Fruit fly (Drosophila melanogaster) whole organism, prepupa: ENCODE results near the gene CG3909.
A peak's percentile ranks its signal among the peaks of the same experiment; 100 is the strongest.

Source experiments
- CG10631 ChIP-seq: fragments of 200-800 bp; sonication (Bioruptor generic); optimal IDR thresholded peaks from 2 replicates; lab custom pipeline; 2016; ENCODE audit warnings: missing biosample characterization, missing genetic modification characterization
- CG10669 ChIP-seq: fragments of 200-800 bp; sonication (Bioruptor generic); optimal IDR thresholded peaks from 3 replicates; lab custom pipeline; 2018; ENCODE audit warnings: missing biosample characterization, mild to moderate bottlenecking, missing genetic modification characterization, moderate library complexity
- CG11294 ChIP-seq: fragments of 200-800 bp; sonication (Bioruptor generic); IDR thresholded peaks from 2 replicates; pipeline ENCODE4 v1.3.6; 2022; ENCODE audit warnings: missing biosample characterization, missing genetic modification characterization
- CG11762 ChIP-seq: fragments of 200-800 bp; sonication (Bioruptor generic); optimal IDR thresholded peaks from 3 replicates; lab custom pipeline; 2016; ENCODE audit warnings: missing biosample characterization, missing genetic modification characterization; ENCODE audit not compliant: insufficient read depth
- CG11902 ChIP-seq: fragments of 200-800 bp; sonication (Bioruptor generic); optimal IDR thresholded peaks from 3 replicates; lab custom pipeline; 2016; ENCODE audit warnings: missing biosample characterization, missing genetic modification characterization
- CG1621 ChIP-seq: fragments of 200-800 bp; sonication (Bioruptor generic); optimal IDR thresholded peaks from 3 replicates; lab custom pipeline; 2018; ENCODE audit warnings: missing biosample characterization, mild to moderate bottlenecking, missing genetic modification characterization
- CG3032 ChIP-seq: fragments of 200-800 bp; optimal IDR thresholded peaks from 2 replicates; lab custom pipeline; 2019; ENCODE audit warnings: missing biosample characterization, mild to moderate bottlenecking, missing genetic modification characterization, moderate library complexity
- CG31627 ChIP-seq: fragments of 200-800 bp; sonication (Bioruptor generic); optimal IDR thresholded peaks from 3 replicates; lab custom pipeline; 2016; ENCODE audit warnings: missing biosample characterization, missing genetic modification characterization
- CG34406 ChIP-seq: fragments of 200-800 bp; sonication (Bioruptor generic); optimal IDR thresholded peaks from 3 replicates; lab custom pipeline; 2016; ENCODE audit warnings: missing biosample characterization, missing genetic modification characterization
- CG3919 ChIP-seq: fragments of 200-800 bp; sonication (Bioruptor generic); optimal IDR thresholded peaks from 3 replicates; lab custom pipeline; 2016; ENCODE audit warnings: missing biosample characterization, missing genetic modification characterization
- CG6276 ChIP-seq: fragments of 200-800 bp; sonication (Bioruptor generic); optimal IDR thresholded peaks from 2 replicates; lab custom pipeline; 2017; ENCODE audit warnings: missing biosample characterization, mild to moderate bottlenecking, missing genetic modification characterization
- CG6792 ChIP-seq: fragments of 200-800 bp; sonication (Bioruptor generic); optimal IDR thresholded peaks from 3 replicates; lab custom pipeline; 2016; ENCODE audit warnings: missing biosample characterization, missing genetic modification characterization
- CG6808 ChIP-seq: fragments of 200-800 bp; sonication (Bioruptor generic); optimal IDR thresholded peaks from 3 replicates; lab custom pipeline; 2017; ENCODE audit warnings: missing biosample characterization, missing genetic modification characterization, mild to moderate bottlenecking, moderate library complexity, missing genetic modification reagents
- CG7368 ChIP-seq: fragments of 200-800 bp; sonication (Bioruptor generic); optimal IDR thresholded peaks from 3 replicates; lab custom pipeline; 2016; ENCODE audit warnings: missing biosample characterization, missing genetic modification characterization
- CG8319 ChIP-seq: fragments of 200-800 bp; sonication (Bioruptor generic); optimal IDR thresholded peaks from 3 replicates; lab custom pipeline; 2016; ENCODE audit warnings: missing biosample characterization, missing genetic modification characterization
- CG9139 ChIP-seq: fragments of 200-800 bp; sonication (Bioruptor generic); optimal IDR thresholded peaks from 3 replicates; lab custom pipeline; 2017; ENCODE audit warnings: missing biosample characterization, mild to moderate bottlenecking, missing genetic modification characterization
- Eip75B ChIP-seq: fragments of 200-800 bp; sonication (Bioruptor generic); optimal IDR thresholded peaks from 3 replicates; lab custom pipeline; 2016; ENCODE audit warnings: missing biosample characterization, missing genetic modification characterization
- Eip78C ChIP-seq: fragments of 200-800 bp; sonication (Bioruptor generic); peaks from one replicate; lab custom pipeline; 2016; ENCODE audit warnings: missing biosample characterization, missing genetic modification characterization
- Eip93F ChIP-seq: fragments of 200-800 bp; sonication (Bioruptor generic); optimal IDR thresholded peaks from 2 replicates; lab custom pipeline; 2016; ENCODE audit warnings: missing biosample characterization, mild to moderate bottlenecking, missing genetic modification characterization
- Ets21C ChIP-seq: fragments of 200-800 bp; sonication (Bioruptor generic); optimal IDR thresholded peaks from 3 replicates; lab custom pipeline; 2016; ENCODE audit warnings: missing biosample characterization, missing genetic modification characterization
- Gug ChIP-seq: fragments of 200-800 bp; sonication (Bioruptor generic); IDR thresholded peaks from 2 replicates; pipeline ENCODE4 v1.3.6; 2022; ENCODE audit warnings: missing biosample characterization, missing genetic modification characterization
- Hr39 ChIP-seq: fragments of 200-800 bp; sonication (Bioruptor generic); optimal IDR thresholded peaks from 2 replicates; lab custom pipeline; 2016; ENCODE audit warnings: missing biosample characterization, missing genetic modification characterization
- Hr4 ChIP-seq: fragments of 200-800 bp; sonication (Bioruptor generic); optimal IDR thresholded peaks from 3 replicates; lab custom pipeline; 2016; ENCODE audit warnings: missing biosample characterization, missing genetic modification characterization
- Lpt ChIP-seq: fragments of 200-800 bp; sonication (Bioruptor generic); optimal IDR thresholded peaks from 3 replicates; lab custom pipeline; 2016; ENCODE audit warnings: missing biosample characterization, missing genetic modification characterization
- Met ChIP-seq: fragments of 200-800 bp; sonication (Bioruptor generic); optimal IDR thresholded peaks from 3 replicates; lab custom pipeline; 2016; ENCODE audit warnings: missing biosample characterization, missing genetic modification characterization
- Smox ChIP-seq: fragments of 200-800 bp; sonication (Bioruptor generic); optimal IDR thresholded peaks from 3 replicates; lab custom pipeline; 2016; ENCODE audit warnings: missing biosample characterization, missing genetic modification characterization
- Sox14 ChIP-seq: fragments of 200-800 bp; sonication (Bioruptor generic); optimal IDR thresholded peaks from 3 replicates; lab custom pipeline; 2016; ENCODE audit warnings: missing biosample characterization, missing genetic modification characterization
- Sox15 ChIP-seq: fragments of 200-800 bp; sonication (Bioruptor generic); optimal IDR thresholded peaks from 3 replicates; lab custom pipeline; 2016; ENCODE audit warnings: missing biosample characterization, missing genetic modification characterization
- achi ChIP-seq: fragments of 200-800 bp; sonication (Bioruptor generic); optimal IDR thresholded peaks from 3 replicates; lab custom pipeline; 2016; ENCODE audit warnings: missing biosample characterization, missing genetic modification characterization
- cyc ChIP-seq: fragments of 200-800 bp; sonication (Bioruptor generic); optimal IDR thresholded peaks from 3 replicates; lab custom pipeline; 2016; ENCODE audit warnings: missing biosample characterization, missing genetic modification characterization
- dac ChIP-seq: fragments of 200-800 bp; sonication (Bioruptor generic); optimal IDR thresholded peaks from 2 replicates; lab custom pipeline; 2017; ENCODE audit warnings: missing biosample characterization, mild to moderate bottlenecking, missing genetic modification characterization
- eg ChIP-seq: fragments of 200-800 bp; sonication (Bioruptor generic); IDR thresholded peaks from 3 replicates; pipeline ENCODE4 v1.3.6; 2022; ENCODE audit warnings: missing biosample characterization, missing genetic modification characterization
- fkh ChIP-seq: fragments of 200-800 bp; sonication (Bioruptor generic); optimal IDR thresholded peaks from 3 replicates; lab custom pipeline; 2017; ENCODE audit warnings: missing biosample characterization, mild to moderate bottlenecking, missing genetic modification characterization, moderate library complexity
- lz ChIP-seq: fragments of 200-800 bp; sonication (Bioruptor generic); optimal IDR thresholded peaks from 3 replicates; lab custom pipeline; 2016; ENCODE audit warnings: missing biosample characterization, missing genetic modification characterization
- net ChIP-seq: fragments of 200-800 bp; sonication (Bioruptor generic); optimal IDR thresholded peaks from 3 replicates; lab custom pipeline; 2016; ENCODE audit warnings: missing biosample characterization, missing genetic modification characterization
- pdm3 ChIP-seq: fragments of 200-800 bp; sonication (Bioruptor generic); optimal IDR thresholded peaks from 3 replicates; lab custom pipeline; 2016; ENCODE audit warnings: missing biosample characterization, missing genetic modification characterization
- ss ChIP-seq, 2 experiments: fragments of 200-800 bp; sonication (Bioruptor generic); optimal IDR thresholded peaks; 2 replicates in 1 of 2; 3 replicates in 1 of 2; lab custom pipeline; 2017 to 2018; ENCODE audit warnings: mild to moderate bottlenecking in 2 of 2, missing biosample characterization in 2 of 2, missing genetic modification characterization in 2 of 2, moderate library complexity in 1 of 2
- topi ChIP-seq: fragments of 200-800 bp; sonication (Bioruptor generic); optimal IDR thresholded peaks from 3 replicates; lab custom pipeline; 2016; ENCODE audit warnings: missing biosample characterization, missing genetic modification characterization
- vri ChIP-seq: fragments of 200-800 bp; sonication (Bioruptor generic); optimal IDR thresholded peaks from 3 replicates; lab custom pipeline; 2016; ENCODE audit warnings: missing biosample characterization, mild to moderate bottlenecking, missing genetic modification characterization

CG3909 gene

dm6 chr3R:10053559-10053958 is 10.5 kb downstream of the CG3909 start:
- TF ChIP-seq CG6792 (GFP tag; lab: Kevin White, UChicago) = no peak
- no peak for TF ChIP-seq pdm3 (GFP tag; lab: Kevin White, UChicago)
- no peak for TF ChIP-seq CG8319 (GFP tag; lab: Kevin White, UChicago)
- no peak for TF ChIP-seq topi (GFP tag; lab: Kevin White, UChicago)
- no peak for TF ChIP-seq eg (GFP tag; lab: Robert Waterston, UW)
- TF ChIP-seq net (GFP tag; lab: Kevin White, UChicago) = no peak
- no peak for TF ChIP-seq Lpt
- no peak for TF ChIP-seq Gug (GFP tag; lab: Robert Waterston, UW)
- TF ChIP-seq Hr4 (GFP tag; lab: Kevin White, UChicago) = no peak
- TF ChIP-seq Ets21C = no peak
- no peak for TF ChIP-seq CG11762 (GFP tag; lab: Kevin White, UChicago)
- no peak for TF ChIP-seq CG7368 (GFP tag; lab: Kevin White, UChicago)
- no peak for TF ChIP-seq dac (GFP tag; lab: Kevin White, UChicago)
- TF ChIP-seq vri = no peak

- TF ChIP-seq Sox14 = no peak
- no peak for TF ChIP-seq CG11902 (GFP tag; lab: Kevin White, UChicago)
- peak; percentile 87 for TF ChIP-seq vri
- TF ChIP-seq Eip75B (GFP tag; lab: Kevin White, UChicago) = no peak
- TF ChIP-seq Met (GFP tag; lab: Kevin White, UChicago) = peak; percentile 29
- TF ChIP-seq CG1621 = no peak
- no peak for TF ChIP-seq Sox15 (GFP tag; lab: Kevin White, UChicago)
- no peak for TF ChIP-seq CG3919 (GFP tag; lab: Kevin White, UChicago)
- TF ChIP-seq topi (GFP tag; lab: Kevin White, UChicago) = no peak
- no peak for TF ChIP-seq CG11762 (GFP tag; lab: Kevin White, UChicago)
- TF ChIP-seq Eip78C (GFP tag; lab: Kevin White, UChicago) = peak; percentile 12
- TF ChIP-seq Ets21C = no peak
- no peak for TF ChIP-seq CG6808 (GFP tag; lab: Kevin White, UChicago)
- peak; percentile 79 for TF ChIP-seq Eip93F (GFP tag; lab: Kevin White, UChicago)
- no peak for TF ChIP-seq cyc
- no peak for TF ChIP-seq lz (GFP tag; lab: Kevin White, UChicago)
- TF ChIP-seq ss (GFP tag; optimal IDR thresholded peaks at IDR 0.05; lab: Kevin White, UChicago) = no peak
- TF ChIP-seq CG10631 (GFP tag; lab: Kevin White, UChicago) = no peak
- no peak for TF ChIP-seq CG3032 (tag; lab: Kevin White, UChicago)
- no peak for TF ChIP-seq CG7368 (GFP tag; lab: Kevin White, UChicago)
- no peak for TF ChIP-seq CG11294 (GFP tag; lab: Robert Waterston, UW)
- TF ChIP-seq CG10669 (GFP tag; lab: Kevin White, UChicago) = no peak
- no peak for TF ChIP-seq CG8319 (GFP tag; lab: Kevin White, UChicago)
- no peak for TF ChIP-seq eg (GFP tag; lab: Robert Waterston, UW)
- TF ChIP-seq CG9139 (GFP tag; lab: Kevin White, UChicago) = no peak
- no peak for TF ChIP-seq CG6276 (GFP tag; lab: Kevin White, UChicago)
- TF ChIP-seq CG34406 (GFP tag; lab: Kevin White, UChicago) = no peak
- no peak for TF ChIP-seq Hr4 (GFP tag; lab: Kevin White, UChicago)
- no peak for TF ChIP-seq dac (GFP tag; lab: Kevin White, UChicago)
- no peak for TF ChIP-seq CG31627
- TF ChIP-seq Hr39 = peak; percentile 15
- no peak for TF ChIP-seq achi (GFP tag; lab: Kevin White, UChicago)
- peak; percentile 46 for TF ChIP-seq fkh
- TF ChIP-seq Smox (GFP tag; lab: Kevin White, UChicago) = no peak
- TF ChIP-seq, all 60 proteins: peak for 6
Observed at dm6 chr3R:10054278-10054975, 11.4 kb downstream of the CG3909 start.
